Fruit fly (Drosophila melanogaster): ENCODE results near the gene CG31106.

Gene CG31106

DNA sequence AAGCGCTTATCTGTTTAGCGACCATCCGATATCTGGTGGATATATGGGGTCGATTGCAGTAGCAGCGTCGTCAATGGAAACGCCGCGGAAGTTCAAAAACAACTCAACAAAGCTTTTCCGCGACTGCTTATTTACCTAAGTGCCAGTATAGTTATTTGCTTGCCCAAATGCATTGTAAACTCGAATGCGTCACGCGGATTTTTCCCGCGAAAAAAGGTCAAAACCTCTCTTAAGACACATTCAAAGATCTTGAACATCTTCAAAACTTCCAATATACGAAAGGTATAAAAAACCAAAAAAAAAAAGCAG, 7.4 kb upstream of the CG31106 start (continued):
- TF ChIP-seq CG10366 (GFP tag; IDR thresholded peaks at IDR 0.05) (no peak; the same call in 1 of the 2 replicates), disco-r (GFP tag; optimal IDR thresholded peaks at IDR 0.05) (no peak), repo (GFP tag; optimal IDR thresholded peaks at IDR 0.05) (no peak), Abd-B (GFP tag; optimal IDR thresholded peaks at IDR 0.05) (no peak), Gsc (GFP tag; IDR thresholded peaks at IDR 0.05) (no peak), CG6254 (GFP tag; optimal IDR thresholded peaks at IDR 0.05) (no peak), YL-1 (GFP tag; optimal IDR thresholded peaks at IDR 0.05) (no peak), ranshi (GFP tag; IDR thresholded peaks at IDR 0.05) (no peak), al (GFP tag; IDR thresholded peaks at IDR 0.05) (no peak), ERR (GFP tag; optimal IDR thresholded peaks at IDR 0.05) (no peak), prd (optimal IDR thresholded peaks at IDR 0.05) (no peak), prd (GFP tag; IDR thresholded peaks at IDR 0.05) (no peak), Ptx1 (GFP tag; IDR thresholded peaks at IDR 0.05) (no peak), Poxn (GFP tag; IDR thresholded peaks at IDR 0.05) (no peak), fd96Cb (tag; optimal IDR thresholded peaks at IDR 0.05) (no peak), CG4707 (GFP tag; optimal IDR thresholded peaks at IDR 0.05) (no peak), pita (GFP tag; optimal IDR thresholded peaks at IDR 0.05) (no peak), pros (GFP tag; optimal IDR thresholded peaks at IDR 0.05) (peak; percentile 29), sens (GFP tag) (peak; percentile 49), dmrt11E (tag; optimal IDR thresholded peaks at IDR 0.05) (no peak), eve (GFP tag; optimal IDR thresholded peaks at IDR 0.05) (no peak), MTF-1 (GFP tag; optimal IDR thresholded peaks at IDR 0.05; ENCODE audit: borderline replicate concordance) (no peak), mam (GFP tag; optimal IDR thresholded peaks at IDR 0.05) (no peak), pan (optimal IDR thresholded peaks at IDR 0.05) (no peak), pan (GFP tag; optimal IDR thresholded peaks at IDR 0.05 in 1 of 2, IDR thresholded peaks at IDR 0.05 in 1 of 2) (peak in 1 of 2 experiments; percentile 30), Awh (GFP tag; IDR thresholded peaks at IDR 0.05) (peak; percentile 62), Med (GFP tag) (peak; percentile 66), CG14014 (GFP tag; IDR thresholded peaks at IDR 0.05) (0 out of 2 replicates have a peak, but pooled peaks have one; percentile 12), seq (GFP tag; IDR thresholded peaks at IDR 0.05) (0 out of 2 replicates have a peak, but pooled peaks have one; percentile 26), Kr (GFP tag; optimal IDR thresholded peaks at IDR 0.05) (no peak), vvl (GFP tag; IDR thresholded peaks at IDR 0.05) (no peak), CG32772 (GFP tag; IDR thresholded peaks at IDR 0.05) (no peak), Dp (GFP tag; optimal IDR thresholded peaks at IDR 0.05) (no peak), CHES-1-like (GFP tag; optimal IDR thresholded peaks at IDR 0.05) (no peak), CG14667 (GFP tag; IDR thresholded peaks at IDR 0.05) (no peak), dmrt99B (tag; optimal IDR thresholded peaks at IDR 0.05) (no peak), CG2199 (GFP tag; IDR thresholded peaks at IDR 0.05) (peak; percentile 65; the same call in 2 of the 3 replicates)

DNA sequence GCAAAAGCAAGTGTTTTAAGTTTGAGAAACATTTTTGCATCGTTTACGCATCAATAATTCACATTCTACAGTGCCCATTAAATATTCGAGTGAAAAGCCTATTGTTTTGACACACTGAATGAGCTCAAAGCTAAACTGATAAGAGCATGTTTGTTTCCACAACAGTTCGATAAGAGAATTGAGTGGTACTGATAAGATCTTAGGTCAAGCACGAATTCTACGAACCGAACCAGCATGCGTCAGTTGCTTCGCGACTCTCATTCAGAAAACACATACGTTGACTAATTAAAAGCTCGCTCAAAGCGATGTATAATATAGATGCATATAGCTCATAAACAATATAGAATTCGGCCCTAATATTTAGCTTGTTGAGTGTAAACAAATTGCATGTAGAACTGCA, 6.9 kb upstream of the CG31106 start:
- no peak for TF ChIP-seq crol (GFP tag; IDR thresholded peaks at IDR 0.05)
- TF ChIP-seq Kr (GFP tag; optimal IDR thresholded peaks at IDR 0.05): no peak
- TF ChIP-seq grn (GFP tag; optimal IDR thresholded peaks at IDR 0.05): peak; percentile 56
- TF ChIP-seq CG16863 (GFP tag; optimal IDR thresholded peaks at IDR 0.05): no peak
- TF ChIP-seq ttk (GFP tag; IDR thresholded peaks at IDR 0.05): no peak
- no peak for TF ChIP-seq kay (GFP tag; optimal IDR thresholded peaks at IDR 0.05)
- TF ChIP-seq CkIIα-i1 (GFP tag; IDR thresholded peaks at IDR 0.05): no peak
- peak; percentile 14 for TF ChIP-seq exex (tag; optimal IDR thresholded peaks at IDR 0.05)
- TF ChIP-seq CG17385 (GFP tag; optimal IDR thresholded peaks at IDR 0.05): no peak
- TF ChIP-seq CG15514 (GFP tag; optimal IDR thresholded peaks at IDR 0.05): peak; percentile 6
- TF ChIP-seq CG7839 (tag; optimal IDR thresholded peaks at IDR 0.05): no peak
- TF ChIP-seq z (GFP tag; IDR thresholded peaks at IDR 0.05): peak; percentile 91
- no peak for TF ChIP-seq CG2129 (GFP tag; IDR thresholded peaks at IDR 0.05; ENCODE audit: partially characterized antibody)
- no peak for TF ChIP-seq p53 (GFP tag; optimal IDR thresholded peaks at IDR 0.05)
- TF ChIP-seq CG17328 (GFP tag; IDR thresholded peaks at IDR 0.05): no peak
- no peak for TF ChIP-seq CG11085 (GFP tag; IDR thresholded peaks at IDR 0.05)
- TF ChIP-seq Stat92E (GFP tag; optimal IDR thresholded peaks at IDR 0.05): no peak
- no peak for TF ChIP-seq Fer2 (tag; optimal IDR thresholded peaks at IDR 0.05)
- TF ChIP-seq CG31441 (GFP tag; IDR thresholded peaks at IDR 0.05): no peak

Measured in whole organism, embryonic.